Fruit fly (Drosophila melanogaster): ENCODE measurements around the gene Kdm2.

Gene Kdm2

dm6 chr3R:9079638-9080037 lies 27.3 kb downstream of the Kdm2 start:
- no peak for TF ChIP-seq noc (tag; optimal IDR thresholded peaks at IDR 0.05)

- TF ChIP-seq noc (tag; optimal IDR thresholded peaks at IDR 0.05): no peak
These were observed 30.0 kb downstream of the Kdm2 start for dm6 chr3R:9082332-9082731.

DNA sequence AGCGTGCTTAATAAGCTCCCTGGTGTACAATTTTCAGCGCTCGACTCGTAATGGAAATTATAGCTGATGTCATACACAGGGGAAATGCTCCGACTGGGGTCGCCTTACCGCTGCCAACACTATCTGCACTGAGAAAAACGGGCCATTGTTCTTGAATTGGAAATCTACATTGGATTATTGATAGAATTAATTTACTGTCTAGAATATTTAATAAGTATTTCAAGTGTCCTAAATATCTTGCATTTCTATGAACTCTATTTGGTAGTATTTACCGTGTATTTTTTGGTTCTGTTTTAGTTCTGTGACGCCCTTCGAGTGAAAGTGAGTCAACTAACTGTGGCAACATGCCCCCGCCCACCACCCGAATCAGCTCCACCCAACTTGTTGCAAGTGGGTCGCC lies 31.1 kb downstream of the Kdm2 start:
- no peak for TF ChIP-seq noc (tag; optimal IDR thresholded peaks at IDR 0.05)

dm6 chr3R:9085306-9085705 lies 33.0 kb downstream of the Kdm2 start:
- TF ChIP-seq noc (tag; optimal IDR thresholded peaks at IDR 0.05): no peak

dm6 chr3R:9090303-9090702 lies 38.0 kb downstream of the Kdm2 start:
- TF ChIP-seq noc (tag; optimal IDR thresholded peaks at IDR 0.05): no peak

- no peak for TF ChIP-seq noc (tag; optimal IDR thresholded peaks at IDR 0.05)
These were observed 52.5 kb downstream of the Kdm2 start for dm6 chr3R:9104807-9105206.

Measured in whole organism, larva.